Fruit fly (Drosophila melanogaster) whole organism, pupa: ENCODE measurements around the gene Cpr35B.

Source experiments
- CG10348 ChIP-seq: fragments of 200-800 bp; sonication (Bioruptor generic); IDR thresholded peaks from 2 replicates; pipeline ENCODE4 v1.3.6; 2022; ENCODE audit warnings: missing biosample characterization, missing genetic modification characterization
- CG13204 ChIP-seq: fragments of 200-800 bp; sonication (Bioruptor generic); optimal IDR thresholded peaks from 2 replicates; lab custom pipeline; 2018; ENCODE audit warnings: missing biosample characterization, mild to moderate bottlenecking, missing genetic modification characterization, moderate library complexity
- CG14655 ChIP-seq: fragments of 200-800 bp; sonication (Bioruptor generic); optimal IDR thresholded peaks from 3 replicates; lab custom pipeline; 2017; ENCODE audit warnings: mild to moderate bottlenecking, missing biosample characterization, missing genetic modification reagents, missing genetic modification characterization
- CG15710 ChIP-seq: fragments of 200-800 bp; sonication (Bioruptor generic); optimal IDR thresholded peaks from 2 replicates; lab custom pipeline; 2018; ENCODE audit warnings: missing biosample characterization, mild to moderate bottlenecking, missing genetic modification characterization, moderate library complexity
- CG32121 ChIP-seq: fragments of 200-800 bp; sonication (Bioruptor generic); IDR thresholded peaks from 2 replicates; pipeline ENCODE4 v1.3.6; 2022; ENCODE audit warnings: missing biosample characterization, missing genetic modification characterization
- CG8159 ChIP-seq: fragments of 200-800 bp; sonication (Bioruptor generic); optimal IDR thresholded peaks from 3 replicates; lab custom pipeline; 2018; ENCODE audit warnings: missing biosample characterization, mild to moderate bottlenecking, missing genetic modification characterization, moderate library complexity
- CG8301 ChIP-seq: fragments of 200-800 bp; sonication (Bioruptor generic); optimal IDR thresholded peaks from 2 replicates; lab custom pipeline; 2018; ENCODE audit warnings: missing biosample characterization, mild to moderate bottlenecking, missing genetic modification characterization
- EcR ChIP-seq: fragments of 200-800 bp; sonication (Bioruptor generic); optimal IDR thresholded peaks from 3 replicates; lab custom pipeline; 2019; ENCODE audit warnings: missing biosample characterization, missing genetic modification characterization, mild to moderate bottlenecking, moderate library complexity, missing genetic modification reagents
- Pif1A ChIP-seq: fragments of 200-800 bp; sonication (Bioruptor generic); optimal IDR thresholded peaks from 3 replicates; lab custom pipeline; 2016; ENCODE audit warnings: missing biosample characterization, missing genetic modification characterization
- Pif1B ChIP-seq: fragments of 200-800 bp; sonication (Bioruptor generic); optimal IDR thresholded peaks from 3 replicates; lab custom pipeline; 2016; ENCODE audit warnings: missing biosample characterization, missing genetic modification characterization

dm6 chr2L:14447558-14447957, 22.6 kb upstream of the Cpr35B start:
- TF ChIP-seq CG13204: no peak
- TF ChIP-seq Pif1A (GFP tag; lab: Kevin White, UChicago): no peak
- TF ChIP-seq CG8159: no peak
- TF ChIP-seq EcR (GFP tag; lab: Kevin White, UChicago): no peak
- TF ChIP-seq CG10348 (GFP tag; lab: Robert Waterston, UW): no peak
- TF ChIP-seq CG32121: no peak
- TF ChIP-seq Pif1B (GFP tag; lab: Kevin White, UChicago): no peak
- TF ChIP-seq CG8301 (tag; lab: Kevin White, UChicago): no peak
- TF ChIP-seq CG14655: no peak
- no peak for TF ChIP-seq CG15710 (tag; lab: Kevin White, UChicago)
